Fruit fly (Drosophila melanogaster): ENCODE measurements around the gene Ptpa.

DNA sequence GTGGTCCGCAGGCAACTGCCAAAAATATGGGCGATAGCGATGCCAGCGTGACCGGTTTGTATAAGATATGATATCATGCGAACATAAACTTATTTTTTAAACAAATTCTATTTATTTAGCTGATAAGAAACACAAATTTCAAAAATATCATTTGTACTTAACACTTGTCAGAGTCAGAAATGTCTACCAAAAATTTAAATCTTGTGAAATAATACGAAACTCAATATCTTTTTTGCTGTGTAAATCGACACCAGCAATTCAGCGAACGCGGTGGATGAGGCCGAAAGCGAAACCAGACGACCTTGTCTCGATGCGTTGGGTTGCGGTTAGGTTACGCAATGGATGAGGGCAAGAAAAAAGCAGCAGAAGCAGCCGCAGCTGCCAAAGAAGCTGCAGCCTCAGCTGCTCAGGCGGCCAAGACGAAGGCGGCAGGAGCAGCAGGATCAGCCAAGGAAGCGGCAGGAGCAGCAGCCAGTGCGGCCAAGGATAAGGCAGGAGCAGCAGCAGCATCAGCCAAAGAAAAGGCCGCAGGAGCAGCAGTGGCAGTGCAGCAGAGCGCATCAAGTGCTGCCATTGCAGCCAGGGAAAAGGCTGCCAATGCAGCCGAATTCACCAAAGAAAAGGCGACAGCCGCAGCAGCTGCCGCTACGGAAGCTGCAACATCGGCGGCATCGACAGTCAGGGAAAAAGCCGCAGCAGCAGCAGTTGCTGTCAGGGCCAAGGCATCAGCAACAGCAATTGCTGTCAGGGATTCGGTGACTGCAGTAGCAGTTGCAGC, 39.9 kb downstream of the Ptpa start, which contains the start of gene CG31952:
- TF ChIP-seq CG8478 (optimal IDR thresholded peaks at IDR 0.05) = no peak
- TF ChIP-seq CTCF (optimal IDR thresholded peaks at IDR 0.05) = no peak

Measured in S2 (cell line).